Worm (Caenorhabditis elegans) whole organism, L4/young adult: ENCODE measurements around the gene dod-3.

Source experiments
- W03F9.2 ChIP-seq: fragments of 150-350 bp; optimal IDR thresholded peaks from 2 replicates; lab custom pipeline; 2014; ENCODE audit warnings: missing biosample characterization, missing genetic modification characterization
- dao-5 ChIP-seq: sonication (generic microtip); optimal IDR thresholded peaks from 2 replicates; lab custom pipeline; 2016; ENCODE audit warnings: missing genotype, missing genetic modification characterization, moderate library complexity, missing compliant biosample characterization
- him-1 ChIP-seq: sonication (generic microtip); optimal IDR thresholded peaks from 2 replicates; lab custom pipeline; 2016; ENCODE audit warnings: missing genotype, missing genetic modification reagents, missing genetic modification characterization, missing compliant biosample characterization

Gene dod-3

ce11 chrV:2730784-2731480, at the start of gene dod-3:
TSS of gene dod-3 (minus strand) at chrV:2731098.
- TF ChIP-seq W03F9.2 (tag; lab: Kevin White, UChicago) (no peak), dao-5 (tag; lab: Kevin White, UChicago) (no peak), him-1 (no peak)

ce11 chrV:2774042-2774441, 43.1 kb upstream of the dod-3 start, which contains the start of gene srj-18:
TSS of gene srj-18 (plus strand) at chrV:2774342.
- TF ChIP-seq W03F9.2 (tag; lab: Kevin White, UChicago) (no peak), dao-5 (tag; lab: Kevin White, UChicago) (no peak), him-1 (no peak)

ce11 chrV:2771560-2771959, 40.7 kb upstream of the dod-3 start, which contains the start of gene srh-56:
TSS of gene srh-56 (plus strand) at chrV:2771860.
- TF ChIP-seq W03F9.2 (tag; lab: Kevin White, UChicago): no peak
- no peak for TF ChIP-seq dao-5 (tag; lab: Kevin White, UChicago)
- TF ChIP-seq him-1: no peak

- TF ChIP-seq W03F9.2 (tag; lab: Kevin White, UChicago) (no peak), him-1 (no peak), dao-5 (tag; lab: Kevin White, UChicago) (no peak)
Observed at ce11 chrV:2769754-2770153, 38.9 kb upstream of the dod-3 start, which contains the start of gene dhs-15. TSS of gene dhs-15 (minus strand) at chrV:2769854.

ce11 chrV:2767465-2767864, 36.6 kb upstream of the dod-3 start, which contains the start of gene R05D8.9:
TSS of gene R05D8.9 (minus strand) at chrV:2767565.
- no peak for TF ChIP-seq dao-5 (tag; lab: Kevin White, UChicago)

- TF ChIP-seq him-1 (no peak), W03F9.2 (tag; lab: Kevin White, UChicago) (no peak), dao-5 (tag; lab: Kevin White, UChicago) (no peak)
Observed at ce11 chrV:2765052-2765451, 34.2 kb upstream of the dod-3 start, which contains the start of gene dhs-14. TSS of gene dhs-14 (minus strand) at chrV:2765200.

ce11 chrV:2763105-2763504, 32.2 kb upstream of the dod-3 start, which contains the start of gene R05D8.7:
TSS of gene R05D8.7 (minus strand) at chrV:2763208.
- no peak for TF ChIP-seq him-1
- no peak for TF ChIP-seq W03F9.2 (tag; lab: Kevin White, UChicago)
- no peak for TF ChIP-seq dao-5 (tag; lab: Kevin White, UChicago)

- no peak for TF ChIP-seq dao-5 (tag; lab: Kevin White, UChicago)
- no peak for TF ChIP-seq W03F9.2 (tag; lab: Kevin White, UChicago)
- no peak for TF ChIP-seq him-1
Observed at ce11 chrV:2761470-2761869, 30.6 kb upstream of the dod-3 start.

ce11 chrV:2759456-2759855, 28.6 kb upstream of the dod-3 start, which contains the start of gene srg-58:
TSS of gene srg-58 (minus strand) at chrV:2759556.
- no peak for TF ChIP-seq dao-5 (tag; lab: Kevin White, UChicago)

- TF ChIP-seq dao-5 (tag; lab: Kevin White, UChicago): no peak
- no peak for TF ChIP-seq W03F9.2 (tag; lab: Kevin White, UChicago)
- no peak for TF ChIP-seq him-1
Observed at ce11 chrV:2758437-2758836, 27.5 kb upstream of the dod-3 start.

- TF ChIP-seq him-1 (no peak), dao-5 (tag; lab: Kevin White, UChicago) (no peak), W03F9.2 (tag; lab: Kevin White, UChicago) (no peak)
Observed at ce11 chrV:2757226-2757893, 26.5 kb upstream of the dod-3 start, which contains the start of gene srx-28. TSS of gene srx-28 (minus strand) at chrV:2757276.

ce11 chrV:2753007-2753406, 22.1 kb upstream of the dod-3 start, which contains the start of gene srx-26:
TSS of gene srx-26 (minus strand) at chrV:2753107.
- TF ChIP-seq him-1: no peak
- no peak for TF ChIP-seq dao-5 (tag; lab: Kevin White, UChicago)
- no peak for TF ChIP-seq W03F9.2 (tag; lab: Kevin White, UChicago)

ce11 chrV:2750006-2750405, 19.1 kb upstream of the dod-3 start, which contains the start of gene srx-24:
TSS of gene srx-24 (minus strand) at chrV:2750106.
- TF ChIP-seq dao-5 (tag; lab: Kevin White, UChicago) (no peak), W03F9.2 (tag; lab: Kevin White, UChicago) (no peak)

- TF ChIP-seq dao-5 (tag; lab: Kevin White, UChicago) (no peak), W03F9.2 (tag; lab: Kevin White, UChicago) (no peak), him-1 (no peak)
Observed at ce11 chrV:2746404-2746803, 15.5 kb upstream of the dod-3 start.
